Fruit fly (Drosophila melanogaster) whole organism, pupa: ENCODE measurements around the gene Obp83g.

Source experiments
- CG10348 ChIP-seq: fragments of 200-800 bp; sonication (Bioruptor generic); IDR thresholded peaks from 2 replicates; pipeline ENCODE4 v1.3.6; 2022; ENCODE audit warnings: missing biosample characterization, missing genetic modification characterization
- CG12605 ChIP-seq: fragments of 200-800 bp; sonication (Bioruptor generic); IDR thresholded peaks from 2 replicates; pipeline ENCODE4 v1.3.6; 2022; ENCODE audit warnings: missing biosample characterization, missing genetic modification characterization
- CG13204 ChIP-seq: fragments of 200-800 bp; sonication (Bioruptor generic); optimal IDR thresholded peaks from 2 replicates; lab custom pipeline; 2018; ENCODE audit warnings: missing biosample characterization, mild to moderate bottlenecking, missing genetic modification characterization, moderate library complexity
- CG14655 ChIP-seq: fragments of 200-800 bp; sonication (Bioruptor generic); optimal IDR thresholded peaks from 3 replicates; lab custom pipeline; 2017; ENCODE audit warnings: mild to moderate bottlenecking, missing biosample characterization, missing genetic modification reagents, missing genetic modification characterization
- CG15710 ChIP-seq: fragments of 200-800 bp; sonication (Bioruptor generic); optimal IDR thresholded peaks from 2 replicates; lab custom pipeline; 2018; ENCODE audit warnings: missing biosample characterization, mild to moderate bottlenecking, missing genetic modification characterization, moderate library complexity
- CG17806 ChIP-seq: fragments of 200-800 bp; sonication (Bioruptor generic); optimal IDR thresholded peaks from 2 replicates; lab custom pipeline; 2018; ENCODE audit warnings: missing biosample characterization, mild to moderate bottlenecking, missing genetic modification characterization, moderate library complexity
- CG32121 ChIP-seq: fragments of 200-800 bp; sonication (Bioruptor generic); IDR thresholded peaks from 2 replicates; pipeline ENCODE4 v1.3.6; 2022; ENCODE audit warnings: missing biosample characterization, missing genetic modification characterization
- CG34367 ChIP-seq: fragments of 200-800 bp; sonication (Bioruptor generic); optimal IDR thresholded peaks from 2 replicates; lab custom pipeline; 2018; ENCODE audit warnings: missing biosample characterization, mild to moderate bottlenecking, missing genetic modification characterization
- CG4496 ChIP-seq: fragments of 200-800 bp; sonication (Bioruptor generic); IDR thresholded peaks from 3 replicates; pipeline ENCODE4 v1.3.6; 2022; ENCODE audit warnings: missing biosample characterization, missing genetic modification characterization
- CG8159 ChIP-seq: fragments of 200-800 bp; sonication (Bioruptor generic); optimal IDR thresholded peaks from 3 replicates; lab custom pipeline; 2018; ENCODE audit warnings: missing biosample characterization, mild to moderate bottlenecking, missing genetic modification characterization, moderate library complexity
- CG8301 ChIP-seq: fragments of 200-800 bp; sonication (Bioruptor generic); optimal IDR thresholded peaks from 2 replicates; lab custom pipeline; 2018; ENCODE audit warnings: missing biosample characterization, mild to moderate bottlenecking, missing genetic modification characterization
- CG9948 ChIP-seq: fragments of 200-800 bp; sonication (Bioruptor generic); optimal IDR thresholded peaks from 2 replicates; lab custom pipeline; 2018; ENCODE audit warnings: missing biosample characterization, mild to moderate bottlenecking, missing genetic modification characterization, moderate library complexity
- D1 ChIP-seq: fragments of 200-800 bp; sonication (Bioruptor generic); optimal IDR thresholded peaks from 2 replicates; lab custom pipeline; 2018; ENCODE audit warnings: missing biosample characterization, mild to moderate bottlenecking, missing genetic modification characterization, moderate library complexity
- EcR ChIP-seq: fragments of 200-800 bp; sonication (Bioruptor generic); optimal IDR thresholded peaks from 3 replicates; lab custom pipeline; 2019; ENCODE audit warnings: missing biosample characterization, missing genetic modification characterization, mild to moderate bottlenecking, moderate library complexity, missing genetic modification reagents
- Ets98B ChIP-seq: fragments of 200-800 bp; sonication (Bioruptor generic); IDR thresholded peaks from 2 replicates; pipeline ENCODE4 v1.3.6; 2022; ENCODE audit warnings: missing biosample characterization, missing genetic modification characterization
- Pif1A ChIP-seq: fragments of 200-800 bp; sonication (Bioruptor generic); optimal IDR thresholded peaks from 3 replicates; lab custom pipeline; 2016; ENCODE audit warnings: missing biosample characterization, missing genetic modification characterization
- Pif1B ChIP-seq: fragments of 200-800 bp; sonication (Bioruptor generic); optimal IDR thresholded peaks from 3 replicates; lab custom pipeline; 2016; ENCODE audit warnings: missing biosample characterization, missing genetic modification characterization
- Snoo ChIP-seq: fragments of 200-800 bp; sonication (Bioruptor generic); optimal IDR thresholded peaks from 3 replicates; lab custom pipeline; 2017; ENCODE audit warnings: missing biosample characterization, mild to moderate bottlenecking, missing genetic modification characterization, inconsistent platforms
- fd96Ca ChIP-seq: fragments of 200-800 bp; sonication (Bioruptor generic); IDR thresholded peaks from 3 replicates; pipeline ENCODE4 v1.3.6; 2022; ENCODE audit warnings: missing biosample characterization, missing genetic modification characterization
- gl ChIP-seq: fragments of 200-800 bp; sonication (Bioruptor generic); optimal IDR thresholded peaks from 2 replicates; lab custom pipeline; 2018; ENCODE audit warnings: missing biosample characterization, mild to moderate bottlenecking, missing genetic modification characterization
- rn ChIP-seq: fragments of 200-800 bp; sonication (Bioruptor generic); IDR thresholded peaks from 2 replicates; pipeline ENCODE4 v1.3.6; 2022; ENCODE audit warnings: missing biosample characterization, missing genetic modification characterization

Gene Obp83g

DNA sequence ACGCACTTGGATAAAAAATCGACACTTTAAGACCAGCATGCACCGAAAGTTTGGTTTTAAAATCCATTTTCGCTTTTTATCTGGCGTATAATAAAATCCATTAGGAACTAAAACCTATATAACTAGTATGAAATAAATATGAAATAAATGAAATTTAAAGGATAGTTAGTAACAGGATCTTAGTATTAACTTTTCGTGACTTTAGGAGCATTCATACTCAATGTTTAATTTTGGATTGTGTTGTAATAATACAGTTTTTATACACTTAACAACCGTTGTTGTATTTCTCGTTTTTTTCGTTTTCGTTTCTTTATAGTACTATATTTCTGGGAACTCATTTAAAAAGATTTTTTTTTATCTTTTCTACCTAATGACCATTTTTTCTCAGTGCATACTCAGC is 37.0 kb upstream of the Obp83g start:
- no peak for TF ChIP-seq CG13204 (GFP tag; lab: Kevin White, UChicago)
- peak; percentile 64 for TF ChIP-seq CG14655 (GFP tag; lab: Kevin White, UChicago)
- no peak for TF ChIP-seq CG34367
- peak; percentile 7 for TF ChIP-seq CG8159 (tag; lab: Kevin White, UChicago)
- TF ChIP-seq CG8301, result peak; percentile 12
- no peak for TF ChIP-seq Ets98B (GFP tag; lab: Robert Waterston, UW)
- no peak for TF ChIP-seq rn (GFP tag; lab: Robert Waterston, UW)
- TF ChIP-seq CG9948 (tag; lab: Kevin White, UChicago), result peak; percentile 9

DNA sequence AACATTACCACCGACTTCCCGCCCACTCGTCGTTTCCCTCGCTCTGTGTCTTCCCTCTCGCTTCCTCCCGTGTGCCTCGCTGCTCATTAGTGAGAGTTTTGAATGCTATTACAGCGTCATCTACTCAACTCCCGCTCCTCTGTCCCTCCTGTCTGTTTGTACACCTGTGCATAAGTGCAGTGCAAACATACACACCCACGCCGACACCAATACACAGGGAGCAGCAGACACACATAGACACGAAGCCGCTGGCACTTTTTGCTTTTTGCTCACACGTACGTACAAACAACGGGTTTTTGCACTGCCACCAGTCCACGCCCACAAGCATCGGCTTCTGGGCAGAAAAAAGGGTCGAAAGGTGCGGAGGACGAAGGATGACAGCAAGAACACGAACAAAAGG is 29.7 kb upstream of the Obp83g start:
- TF ChIP-seq CG15710 (tag; lab: Kevin White, UChicago) (no peak), gl (tag; lab: Kevin White, UChicago) (no peak), CG9948 (tag; lab: Kevin White, UChicago) (no peak), CG4496 (GFP tag; lab: Robert Waterston, UW) (peak; percentile 25; the same call in 1 of the 3 replicates), CG13204 (GFP tag; lab: Kevin White, UChicago) (peak; percentile 62)

DNA sequence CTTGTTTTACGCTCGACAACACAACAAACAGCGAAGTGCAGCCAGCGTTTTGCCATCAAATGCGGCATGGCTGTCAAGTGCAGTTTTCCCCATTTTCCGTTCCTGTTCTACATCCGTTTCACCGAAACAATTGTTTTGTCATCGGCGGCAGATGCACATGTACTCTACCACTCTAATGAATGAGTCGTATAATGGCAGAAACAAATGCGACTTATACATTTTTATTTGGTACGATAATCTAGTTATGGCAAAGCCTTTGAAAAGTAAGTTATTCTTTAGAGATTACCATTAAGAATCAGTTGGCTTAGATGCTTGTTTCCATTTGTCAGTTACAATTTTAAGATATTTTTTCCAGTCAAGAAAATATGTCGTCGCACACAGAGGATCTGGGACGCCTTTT is 10.2 kb upstream of the Obp83g start, which contains the start of gene Vha14-2:
TSS of gene Vha14-2 (plus strand) at position 301 of the 400 bp plus-strand sequence.
- no peak for TF ChIP-seq fd96Ca (GFP tag; lab: Robert Waterston, UW)
- no peak for TF ChIP-seq Ets98B (GFP tag; lab: Robert Waterston, UW)

DNA sequence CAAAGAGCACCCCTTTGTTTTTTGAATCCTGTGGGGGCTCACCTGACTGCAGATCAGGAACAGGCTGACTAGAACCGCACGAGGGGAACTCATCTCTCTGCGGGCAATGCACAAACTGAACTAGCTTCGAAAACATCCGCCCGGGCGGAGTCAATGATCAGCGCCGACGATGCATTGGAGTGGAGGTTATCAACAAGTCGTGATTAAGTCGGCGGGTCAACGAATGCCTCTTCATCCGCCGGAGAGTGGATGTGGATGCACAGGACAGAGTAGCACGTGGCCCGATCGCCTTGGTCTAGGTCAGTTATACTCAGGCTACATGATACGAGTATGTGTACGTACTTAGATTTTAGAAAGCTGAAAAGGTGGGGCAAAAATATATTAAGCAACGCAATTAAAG is 1.2 kb downstream of the Obp83g start, which contains the start of gene Obp83ef:
TSS of gene Obp83ef (minus strand) at position 119 of the 400 bp plus-strand sequence.
- TF ChIP-seq CG17806 (tag; lab: Kevin White, UChicago), result no peak
- TF ChIP-seq EcR, result peak; percentile 88

DNA sequence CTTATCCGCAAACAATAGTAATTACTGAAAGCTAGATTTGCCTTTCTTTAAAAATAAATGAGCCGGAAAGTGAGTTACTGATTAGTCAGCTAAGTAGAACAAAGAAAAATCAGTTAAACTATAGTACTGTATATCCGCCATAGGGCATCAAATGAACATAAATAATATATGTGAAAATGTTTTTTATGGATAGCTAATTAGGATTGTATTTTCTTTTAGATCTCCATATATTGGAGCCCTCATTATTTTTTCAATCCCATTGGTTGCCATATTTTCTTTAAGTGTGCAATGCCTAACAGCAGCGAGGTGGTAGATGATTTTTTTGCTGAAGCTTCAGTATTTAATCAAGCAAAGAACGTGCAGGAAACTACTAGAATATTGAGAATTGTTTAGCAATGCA is 4.3 kb downstream of the Obp83g start, which contains the start of gene Obp83cd:
TSS of gene Obp83cd (plus strand) at position 343 of the 400 bp plus-strand sequence.
- peak; percentile 69 for TF ChIP-seq CG14655 (GFP tag; lab: Kevin White, UChicago)
- no peak for TF ChIP-seq EcR
- TF ChIP-seq CG10348 (GFP tag; lab: Robert Waterston, UW), result no peak
- 0 out of 2 replicates have a peak, but pooled peaks have one; percentile 15 for TF ChIP-seq rn (GFP tag; lab: Robert Waterston, UW)
- no peak for TF ChIP-seq Snoo (tag; lab: Kevin White, UChicago)
- TF ChIP-seq CG15710 (tag; lab: Kevin White, UChicago), result peak; percentile 16
- TF ChIP-seq CG12605 (GFP tag; lab: Robert Waterston, UW), result no peak
- no peak for TF ChIP-seq gl (tag; lab: Kevin White, UChicago)
- TF ChIP-seq CG32121, result peak; percentile 23; the same call in 1 of the 2 replicates
- no peak for TF ChIP-seq Pif1B (GFP tag; lab: Kevin White, UChicago)
- TF ChIP-seq CG17806 (tag; lab: Kevin White, UChicago), result peak; percentile 47
- TF ChIP-seq CG8301, result peak; percentile 58
- TF ChIP-seq CG34367, result peak; percentile 5
- TF ChIP-seq CG8159 (tag; lab: Kevin White, UChicago), result peak; percentile 36
- TF ChIP-seq Pif1A (GFP tag; lab: Kevin White, UChicago), result peak; percentile 24
- TF ChIP-seq fd96Ca (GFP tag; lab: Robert Waterston, UW), result no peak
- TF ChIP-seq CG9948 (tag; lab: Kevin White, UChicago), result peak; percentile 43
- no peak for TF ChIP-seq D1 (tag; lab: Kevin White, UChicago)
- peak; percentile 70; the same call in 2 of the 3 replicates for TF ChIP-seq CG4496 (GFP tag; lab: Robert Waterston, UW)
- peak; percentile 46 for TF ChIP-seq Ets98B (GFP tag; lab: Robert Waterston, UW)
- no peak for TF ChIP-seq CG13204 (GFP tag; lab: Kevin White, UChicago)

DNA sequence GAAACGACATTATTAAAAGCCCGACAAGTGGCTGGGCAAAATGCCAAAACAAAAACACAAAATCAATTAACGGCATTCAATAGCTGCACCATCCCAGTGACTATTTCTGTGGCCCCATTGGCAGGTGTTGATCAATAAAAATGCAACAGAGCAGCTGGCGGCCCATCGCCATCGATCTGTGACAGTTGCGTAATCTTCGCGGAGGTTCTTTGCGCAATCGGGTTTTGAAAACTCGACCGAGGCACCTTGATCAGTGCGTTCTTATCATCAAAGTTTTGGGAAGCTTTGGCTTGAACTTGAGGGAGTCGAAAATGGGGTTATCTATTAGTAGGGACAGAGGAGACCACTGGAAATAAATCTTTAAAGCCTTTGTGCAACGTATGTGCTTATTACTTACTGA is 4.7 kb downstream of the Obp83g start:
- TF ChIP-seq EcR, result peak; percentile 28
- no peak for TF ChIP-seq CG10348 (GFP tag; lab: Robert Waterston, UW)
- TF ChIP-seq Ets98B (GFP tag; lab: Robert Waterston, UW), result no peak

DNA sequence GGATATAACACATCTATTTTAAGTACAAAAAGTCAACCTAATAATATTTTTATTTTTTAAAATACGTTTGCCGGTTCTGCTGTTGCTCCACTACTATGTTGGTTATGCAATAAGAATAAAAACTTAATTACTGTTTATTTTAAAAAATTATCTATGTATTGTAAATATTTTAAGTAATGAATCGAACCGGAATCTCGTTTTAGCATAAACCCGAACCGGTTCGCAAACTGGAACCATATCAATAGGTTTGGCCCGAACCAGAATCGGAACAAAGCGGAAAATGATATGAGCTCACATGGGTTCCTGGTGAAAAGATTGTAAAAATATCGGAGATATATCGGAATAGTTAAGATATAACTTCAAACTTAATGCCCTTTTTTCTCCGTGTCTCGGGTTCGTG is 5.4 kb downstream of the Obp83g start:
- TF ChIP-seq CG15710 (tag; lab: Kevin White, UChicago), result peak; percentile 57
- TF ChIP-seq CG8159 (tag; lab: Kevin White, UChicago), result peak; percentile 68
- no peak for TF ChIP-seq CG10348 (GFP tag; lab: Robert Waterston, UW)
- TF ChIP-seq Pif1B (GFP tag; lab: Kevin White, UChicago), result peak; percentile 22
- TF ChIP-seq Snoo (tag; lab: Kevin White, UChicago), result peak; percentile 9
- no peak for TF ChIP-seq Pif1A (GFP tag; lab: Kevin White, UChicago)
- peak; percentile 31 for TF ChIP-seq CG17806 (tag; lab: Kevin White, UChicago)
- TF ChIP-seq CG4496 (GFP tag; lab: Robert Waterston, UW), result peak; percentile 20; the same call in 1 of the 3 replicates
- TF ChIP-seq fd96Ca (GFP tag; lab: Robert Waterston, UW), result no peak
- peak; percentile 61 for TF ChIP-seq CG14655 (GFP tag; lab: Kevin White, UChicago)
- peak; percentile 29 for TF ChIP-seq CG8301
- TF ChIP-seq CG9948 (tag; lab: Kevin White, UChicago), result peak; percentile 50
- TF ChIP-seq, all 21 proteins: peak for 9
